Worm (Caenorhabditis elegans): ENCODE results near the gene C27D9.2.

C27D9.2 gene

DNA sequence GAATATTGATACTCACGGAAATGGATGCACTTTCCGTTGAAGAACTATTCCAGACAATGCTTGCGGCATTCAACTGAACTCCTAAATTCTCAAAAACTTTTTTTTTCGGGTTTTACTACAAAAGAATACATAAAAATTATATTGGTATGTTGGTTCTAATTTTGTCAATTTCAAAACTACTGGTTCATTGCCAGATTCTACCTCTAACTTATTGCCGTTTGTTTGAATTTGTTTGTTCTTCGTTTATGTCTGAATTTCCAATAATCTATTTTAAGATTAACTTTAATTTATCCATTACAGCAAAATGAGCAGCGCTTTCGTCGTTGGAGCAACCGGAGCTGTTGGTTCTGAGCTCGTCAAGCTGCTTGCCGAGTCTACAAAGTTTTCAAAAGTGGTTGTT, 40.4 kb upstream of the C27D9.2 start, which contains the start of gene C33F10.14:
C33F10.14 (plus strand) TSS at position 301 of the 400 bp plus-strand sequence.
- TF ChIP-seq nhr-25 (tag; optimal IDR thresholded peaks at IDR 0.05) = no peak
- no peak for TF ChIP-seq nhr-12 (tag; optimal IDR thresholded peaks at IDR 0.05)
- no peak for TF ChIP-seq nhr-237 (tag; optimal IDR thresholded peaks at IDR 0.05)
- no peak for TF ChIP-seq elt-3 (tag; optimal IDR thresholded peaks at IDR 0.05)
- no peak for TF ChIP-seq unc-62 (GFP tag; optimal IDR thresholded peaks at IDR 0.05)
- no peak for TF ChIP-seq fos-1 (tag; optimal IDR thresholded peaks at IDR 0.05)
- no peak for TF ChIP-seq R02D3.7 (tag; optimal IDR thresholded peaks at IDR 0.05)
- no peak for TF ChIP-seq ceh-82 (tag; optimal IDR thresholded peaks at IDR 0.05)
- TF ChIP-seq unc-55 (GFP tag; optimal IDR thresholded peaks at IDR 0.05) = no peak
- TF ChIP-seq sma-9 (GFP tag; optimal IDR thresholded peaks at IDR 0.05) = no peak
- TF ChIP-seq sma-9 (tag; optimal IDR thresholded peaks at IDR 0.05) = no peak
- no peak for TF ChIP-seq snpc-4 (tag; optimal IDR thresholded peaks at IDR 0.05)
- TF ChIP-seq dmd-4 (tag; optimal IDR thresholded peaks at IDR 0.05) = no peak
- no peak for TF ChIP-seq nhr-23 (tag; optimal IDR thresholded peaks at IDR 0.05)
- no peak for TF ChIP-seq ztf-11 (tag; optimal IDR thresholded peaks at IDR 0.05)

DNA sequence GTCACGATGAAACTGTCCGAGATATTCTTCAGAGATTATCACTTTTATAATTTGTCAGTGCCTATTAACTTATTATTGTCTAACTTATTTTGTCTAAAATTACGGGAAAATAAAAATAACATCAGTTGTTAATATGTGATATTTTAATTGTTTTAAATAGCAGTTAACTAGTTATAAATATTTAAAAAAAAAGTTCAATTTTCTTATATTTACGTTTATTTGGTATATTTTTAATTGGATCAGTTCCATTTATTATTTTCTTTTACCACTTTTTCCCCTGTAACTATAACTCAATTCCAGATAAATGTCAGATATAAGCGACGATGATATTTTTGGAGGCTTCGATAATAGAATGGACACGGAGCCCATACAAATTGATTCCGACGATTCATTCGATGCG, 38.8 kb upstream of the C27D9.2 start, which contains the start of gene C33F10.4:
C33F10.4 (plus strand) TSS at position 301 of the 400 bp plus-strand sequence.
- TF ChIP-seq ceh-16 (tag; optimal IDR thresholded peaks at IDR 0.05) (no peak), nhr-77 (tag; optimal IDR thresholded peaks at IDR 0.05) (no peak), blmp-1 (tag; optimal IDR thresholded peaks at IDR 0.05; ENCODE audit: insufficient read depth) (no peak), C34F6.9 (tag; optimal IDR thresholded peaks at IDR 0.05) (no peak), nhr-23 (tag; optimal IDR thresholded peaks at IDR 0.05) (no peak), snpc-4 (tag; optimal IDR thresholded peaks at IDR 0.05) (no peak)

DNA sequence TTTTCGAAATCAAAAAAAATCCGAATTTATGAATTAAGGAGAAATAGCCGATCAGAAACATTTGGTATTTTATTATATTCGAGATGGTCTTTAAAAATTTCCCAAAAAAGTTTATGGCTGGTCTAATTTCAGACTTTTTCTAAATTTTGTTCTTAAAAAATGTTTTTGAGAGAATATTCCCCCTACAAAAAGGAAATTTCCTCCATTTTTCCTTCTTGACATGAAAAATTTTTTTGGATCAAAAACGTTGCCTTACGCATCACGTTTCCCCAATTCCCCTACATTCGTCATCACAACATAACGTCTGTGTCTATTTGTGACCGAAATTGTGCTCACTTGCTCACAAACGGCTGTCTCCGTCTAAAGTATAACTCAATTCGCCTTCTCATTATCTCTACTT, 36.7 kb upstream of the C27D9.2 start:
- TF ChIP-seq fos-1 (tag; optimal IDR thresholded peaks at IDR 0.05) = no peak
- TF ChIP-seq nhr-12 (tag; optimal IDR thresholded peaks at IDR 0.05) = no peak

DNA sequence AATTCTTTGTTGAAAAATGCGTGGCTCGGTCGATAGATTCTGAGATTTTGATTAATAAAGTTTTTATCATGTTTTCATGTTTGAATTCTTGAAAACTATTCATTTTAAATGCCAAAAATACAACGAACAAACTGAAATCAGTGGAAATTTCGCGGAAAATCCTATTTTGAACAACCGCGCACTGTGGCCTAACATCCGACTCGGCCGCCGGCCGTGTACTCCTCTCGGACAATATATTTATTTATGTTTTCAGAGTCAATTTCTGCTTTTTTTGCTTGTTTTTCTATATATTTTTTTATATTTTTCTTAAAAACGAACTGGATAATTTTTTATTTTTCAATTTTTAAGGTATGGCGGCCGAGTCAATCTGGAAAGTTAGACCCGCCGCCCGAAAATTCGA, 34.6 kb upstream of the C27D9.2 start, which contains the start of gene F26G1.1:
F26G1.1 (plus strand) TSS at position 347 of the 400 bp plus-strand sequence.
- peak; percentile 78 for TF ChIP-seq sma-3 (GFP tag; optimal IDR thresholded peaks at IDR 0.05)
- TF ChIP-seq Y55F3AM.14 (GFP tag; optimal IDR thresholded peaks at IDR 0.05) = no peak
- no peak for TF ChIP-seq alr-1 (tag; optimal IDR thresholded peaks at IDR 0.05)
- no peak for TF ChIP-seq unc-55 (GFP tag; optimal IDR thresholded peaks at IDR 0.05)
- no peak for TF ChIP-seq ceh-16 (tag; optimal IDR thresholded peaks at IDR 0.05)
- TF ChIP-seq F13H6.1 (tag; optimal IDR thresholded peaks at IDR 0.05) = peak; percentile 63
- no peak for TF ChIP-seq ztf-11 (tag; optimal IDR thresholded peaks at IDR 0.05)
- TF ChIP-seq unc-39 (tag; optimal IDR thresholded peaks at IDR 0.05) = no peak
- TF ChIP-seq snpc-4 (tag; optimal IDR thresholded peaks at IDR 0.05) = no peak
- no peak for TF ChIP-seq nhr-10 (tag; optimal IDR thresholded peaks at IDR 0.05)
- TF ChIP-seq mbf-1 (tag; optimal IDR thresholded peaks at IDR 0.05) = no peak
- TF ChIP-seq lin-13 (GFP tag; optimal IDR thresholded peaks at IDR 0.05) = peak; percentile 15
- TF ChIP-seq elt-1 (tag; optimal IDR thresholded peaks at IDR 0.05) = no peak
- no peak for TF ChIP-seq unc-62 (GFP tag; optimal IDR thresholded peaks at IDR 0.05)
- TF ChIP-seq nhr-6 (tag; optimal IDR thresholded peaks at IDR 0.05) = no peak
- TF ChIP-seq ama-1 (optimal IDR thresholded peaks at IDR 0.05) = no peak
- TF ChIP-seq zag-1 (tag; optimal IDR thresholded peaks at IDR 0.05) = no peak
- TF ChIP-seq mab-5 (tag; optimal IDR thresholded peaks at IDR 0.05) = peak; percentile 51
- no peak for TF ChIP-seq nhr-11 (tag; optimal IDR thresholded peaks at IDR 0.05)
- TF ChIP-seq peb-1 (tag; optimal IDR thresholded peaks at IDR 0.05) = no peak
- no peak for TF ChIP-seq egl-27 (tag; optimal IDR thresholded peaks at IDR 0.05)
- TF ChIP-seq fos-1 (tag; optimal IDR thresholded peaks at IDR 0.05) = no peak
- no peak for TF ChIP-seq nhr-129 (tag; optimal IDR thresholded peaks at IDR 0.05)
- TF ChIP-seq sma-9 (GFP tag; optimal IDR thresholded peaks at IDR 0.05) = peak; percentile 76
- TF ChIP-seq sma-9 (tag; optimal IDR thresholded peaks at IDR 0.05) = no peak
- TF ChIP-seq skn-1 (tag; optimal IDR thresholded peaks at IDR 0.05) = no peak
- no peak for TF ChIP-seq ztf-4 (tag; optimal IDR thresholded peaks at IDR 0.05)
- peak; percentile 94 for TF ChIP-seq gmeb-1 (tag; optimal IDR thresholded peaks at IDR 0.05)
- peak; percentile 26 for TF ChIP-seq crh-2 (tag; optimal IDR thresholded peaks at IDR 0.05)
- TF ChIP-seq ztf-1 (GFP tag; conservative IDR thresholded peaks at IDR 0.05) = no peak
- TF ChIP-seq mdl-1 (tag; optimal IDR thresholded peaks at IDR 0.05) = no peak
- TF ChIP-seq ceh-82 (tag; optimal IDR thresholded peaks at IDR 0.05) = no peak
- no peak for TF ChIP-seq nhr-21 (tag; optimal IDR thresholded peaks at IDR 0.05)
- TF ChIP-seq C34F6.9 (tag; optimal IDR thresholded peaks at IDR 0.05) = peak; percentile 55
- no peak for TF ChIP-seq dmd-4 (tag; optimal IDR thresholded peaks at IDR 0.05)
- no peak for TF ChIP-seq blmp-1 (tag; optimal IDR thresholded peaks at IDR 0.05; ENCODE audit: insufficient read depth)
- TF ChIP-seq nhr-237 (tag; optimal IDR thresholded peaks at IDR 0.05) = no peak
- TF ChIP-seq nhr-77 (tag; optimal IDR thresholded peaks at IDR 0.05) = no peak
- no peak for TF ChIP-seq nhr-25 (tag; optimal IDR thresholded peaks at IDR 0.05)
- no peak for TF ChIP-seq nhr-23 (tag; optimal IDR thresholded peaks at IDR 0.05)
- no peak for TF ChIP-seq R02D3.7 (tag; optimal IDR thresholded peaks at IDR 0.05)
- TF ChIP-seq nhr-12 (tag; optimal IDR thresholded peaks at IDR 0.05) = no peak
- TF ChIP-seq lin-39 (tag; optimal IDR thresholded peaks at IDR 0.05) = no peak
- TF ChIP-seq ZK546.5 (tag; optimal IDR thresholded peaks at IDR 0.05) = no peak
- TF ChIP-seq sem-4 (tag; optimal IDR thresholded peaks at IDR 0.05) = no peak
- TF ChIP-seq aly-2 (tag; optimal IDR thresholded peaks at IDR 0.05) = no peak
